Worm (Caenorhabditis elegans) whole organism, midembryonic: ENCODE measurements around the gene cyn-6.

ENCODE experiments used
- T22C8.4 ChIP-seq: fragments of 200-800 bp; sonication (Bioruptor generic); IDR thresholded peaks from 2 replicates; pipeline ENCODE4 v1.3.6; 2022; ENCODE audit warnings: missing genetic modification characterization, missing compliant biosample characterization
- cog-1 ChIP-seq: sonication (generic microtip); optimal IDR thresholded peaks from 2 replicates; lab custom pipeline; 2016; ENCODE audit warnings: missing genetic modification characterization, missing compliant biosample characterization
- flt-1 ChIP-seq: fragments of 200-800 bp; sonication (Bioruptor generic); IDR thresholded peaks from 2 replicates; pipeline ENCODE4 v1.3.6; 2022; ENCODE audit warnings: missing genetic modification characterization, missing compliant biosample characterization
- klf-2 ChIP-seq: fragments of 200-800 bp; sonication (Bioruptor generic); conservative IDR thresholded peaks from 2 replicates; pipeline ENCODE4 v1.3.6; 2022; ENCODE audit warnings: missing genetic modification reagents, missing genetic modification characterization, missing compliant biosample characterization
- med-1 ChIP-seq: sonication (generic microtip); optimal IDR thresholded peaks from 2 replicates; lab custom pipeline; 2017; ENCODE audit warnings: missing genetic modification characterization, mild to moderate bottlenecking, missing compliant biosample characterization, antibody characterized with exemption, missing genetic modification reagents; ENCODE audit not compliant: insufficient read depth
- ref-1 ChIP-seq: fragments of 200-800 bp; sonication (Bioruptor generic); conservative IDR thresholded peaks from 2 replicates; pipeline ENCODE4 v1.3.6; 2022; ENCODE audit warnings: missing genetic modification reagents, missing genetic modification characterization, missing compliant biosample characterization
- tab-1 ChIP-seq: fragments of 200-800 bp; sonication (Bioruptor generic); IDR thresholded peaks from 2 replicates; pipeline ENCODE4 v1.3.6; 2022; ENCODE audit warnings: missing genetic modification characterization, missing compliant biosample characterization
- ztf-23 ChIP-seq: fragments of 200-800 bp; sonication (Bioruptor generic); IDR thresholded peaks from 2 replicates; pipeline ENCODE4 v1.3.6; 2022; ENCODE audit warnings: missing genetic modification reagents, missing genetic modification characterization, missing compliant biosample characterization
- ztf-29 ChIP-seq: fragments of 200-800 bp; sonication (Bioruptor generic); IDR thresholded peaks from 2 replicates; pipeline ENCODE4 v1.3.6; 2022; ENCODE audit warnings: missing genetic modification reagents, missing genetic modification characterization, missing compliant biosample characterization

cyn-6 gene

DNA sequence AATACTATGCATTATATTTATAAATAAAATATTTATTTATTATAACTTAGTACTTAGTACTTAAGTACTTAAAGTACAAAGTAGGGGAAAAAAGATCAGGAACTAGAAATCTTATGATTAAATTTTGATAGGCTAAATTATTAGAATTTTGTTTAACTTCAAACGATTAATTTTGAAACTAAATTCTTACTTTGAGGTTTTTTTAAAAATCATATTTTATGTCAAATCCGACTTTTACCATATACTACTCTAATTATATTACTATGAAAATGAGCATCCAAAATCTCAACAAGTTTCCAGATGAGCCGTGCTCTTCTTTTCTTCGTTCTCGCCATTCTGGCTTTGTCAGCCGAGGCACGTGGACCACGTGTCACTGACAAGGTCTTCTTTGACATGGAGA, at the start of gene cyn-6:
TSS of gene cyn-6 (plus strand) at position 301 of the 400 bp plus-strand sequence.
- TF ChIP-seq ref-1 (GFP tag; lab: Robert Waterston, UW) = no peak
- no peak for TF ChIP-seq ztf-29 (GFP tag; lab: Robert Waterston, UW)
- no peak for TF ChIP-seq T22C8.4 (GFP tag; lab: Robert Waterston, UW)
- TF ChIP-seq med-1 (GFP tag; lab: Kevin White, UChicago) = no peak
- no peak for TF ChIP-seq tab-1 (GFP tag; lab: Robert Waterston, UW)
- TF ChIP-seq klf-2 = no peak
- TF ChIP-seq cog-1 (tag; lab: Kevin White, UChicago) = no peak
- no peak for TF ChIP-seq flt-1 (GFP tag; lab: Robert Waterston, UW)
- no peak for TF ChIP-seq ztf-23 (GFP tag; lab: Robert Waterston, UW)

DNA sequence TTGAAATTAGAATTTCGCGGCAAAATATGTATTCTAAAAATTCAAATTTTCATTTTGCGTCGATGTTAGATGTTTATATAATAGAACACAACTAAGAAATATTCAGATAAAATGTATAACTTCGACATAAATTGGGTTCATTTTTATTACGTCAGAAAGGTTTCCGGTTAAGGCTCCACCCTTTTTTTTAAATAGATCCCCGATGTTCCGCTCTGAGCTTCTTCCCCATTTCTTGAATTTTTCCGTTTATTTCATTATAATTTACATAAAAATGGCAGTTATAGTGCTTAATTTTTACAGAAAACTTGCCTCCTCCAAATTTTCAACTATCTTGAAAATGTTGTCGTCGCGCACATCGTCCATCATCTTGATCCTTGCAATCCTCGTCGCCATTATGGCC, 48.4 kb upstream of the cyn-6 start, which contains the start of gene flp-24:
TSS of gene flp-24 (plus strand) at position 301 of the 400 bp plus-strand sequence.
- no peak for TF ChIP-seq ref-1 (GFP tag; lab: Robert Waterston, UW)
- TF ChIP-seq ztf-23 (GFP tag; lab: Robert Waterston, UW) = no peak
- TF ChIP-seq tab-1 (GFP tag; lab: Robert Waterston, UW) = no peak
- no peak for TF ChIP-seq cog-1 (tag; lab: Kevin White, UChicago)
- no peak for TF ChIP-seq med-1 (GFP tag; lab: Kevin White, UChicago)
- no peak for TF ChIP-seq flt-1 (GFP tag; lab: Robert Waterston, UW)
- TF ChIP-seq klf-2 = no peak
- TF ChIP-seq ztf-29 (GFP tag; lab: Robert Waterston, UW) = no peak

DNA sequence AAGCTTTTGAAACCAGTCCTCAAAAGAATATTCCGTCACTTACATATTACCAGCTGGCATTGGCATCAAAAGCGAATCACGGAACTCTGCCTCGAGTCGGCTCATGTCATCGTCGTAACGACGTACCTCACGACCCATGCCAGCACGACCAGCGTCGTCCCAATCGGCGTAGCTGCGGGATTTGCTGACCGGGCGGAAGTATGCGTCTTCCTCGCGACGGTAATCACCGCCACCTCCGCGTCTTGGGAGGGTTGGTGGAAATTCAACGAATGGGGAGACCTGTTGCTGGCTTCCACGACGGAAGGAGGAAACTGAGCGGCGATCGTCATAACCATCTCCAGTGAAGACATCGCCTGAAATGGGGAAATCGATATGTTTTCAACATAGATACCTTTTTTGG, 45.1 kb upstream of the cyn-6 start:
- no peak for TF ChIP-seq klf-2
- TF ChIP-seq flt-1 (GFP tag; lab: Robert Waterston, UW) = no peak
- TF ChIP-seq tab-1 (GFP tag; lab: Robert Waterston, UW) = no peak
- TF ChIP-seq med-1 (GFP tag; lab: Kevin White, UChicago) = no peak
- no peak for TF ChIP-seq ztf-23 (GFP tag; lab: Robert Waterston, UW)
- TF ChIP-seq ztf-29 (GFP tag; lab: Robert Waterston, UW) = no peak
- no peak for TF ChIP-seq ref-1 (GFP tag; lab: Robert Waterston, UW)

DNA sequence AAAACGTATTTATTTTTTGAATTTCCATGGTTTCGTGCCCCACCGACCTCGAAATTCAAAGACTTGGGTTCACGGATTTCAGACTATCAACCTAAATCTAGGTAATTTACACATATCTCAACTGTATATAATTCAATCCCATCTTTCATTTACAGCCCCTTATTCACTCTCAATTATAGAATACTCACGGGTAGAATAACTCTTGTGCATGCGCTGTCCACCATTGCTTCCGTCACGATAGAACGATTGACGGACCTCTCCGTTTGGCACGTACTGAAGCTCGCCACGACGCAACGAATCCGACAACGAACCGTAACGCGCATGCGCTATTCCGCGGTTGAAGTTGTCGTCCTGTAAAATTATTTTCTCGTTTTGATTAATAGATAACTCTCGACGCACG, 44.5 kb upstream of the cyn-6 start:
- no peak for TF ChIP-seq ztf-23 (GFP tag; lab: Robert Waterston, UW)
- TF ChIP-seq klf-2 = no peak
- no peak for TF ChIP-seq flt-1 (GFP tag; lab: Robert Waterston, UW)
- TF ChIP-seq ztf-29 (GFP tag; lab: Robert Waterston, UW) = no peak
- TF ChIP-seq ref-1 (GFP tag; lab: Robert Waterston, UW) = no peak
- no peak for TF ChIP-seq T22C8.4 (GFP tag; lab: Robert Waterston, UW)
- no peak for TF ChIP-seq med-1 (GFP tag; lab: Kevin White, UChicago)
- TF ChIP-seq cog-1 (tag; lab: Kevin White, UChicago) = no peak
- no peak for TF ChIP-seq tab-1 (GFP tag; lab: Robert Waterston, UW)

DNA sequence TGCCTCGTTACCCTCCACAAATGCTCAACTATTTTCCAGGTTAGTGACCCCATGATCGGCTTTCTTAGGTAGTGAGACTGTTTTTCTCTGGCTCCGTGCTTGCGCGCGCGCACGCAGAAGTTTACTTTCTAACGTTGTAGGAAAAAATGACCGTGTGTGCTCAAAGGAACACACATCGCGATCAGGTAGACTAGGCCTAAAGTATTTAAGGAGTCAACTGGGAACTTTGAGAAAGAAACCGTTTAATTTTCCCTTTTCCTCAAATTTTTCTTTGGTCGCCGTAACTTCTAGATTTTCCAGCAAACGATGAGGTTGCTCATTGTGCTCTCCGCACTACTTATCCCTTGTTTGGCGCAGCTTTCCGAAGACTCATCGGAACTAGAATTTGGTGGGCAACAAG, 32.8 kb upstream of the cyn-6 start, which contains the start of gene idpp-1:
TSS of gene idpp-1 (plus strand) at position 301 of the 400 bp plus-strand sequence.
- TF ChIP-seq klf-2 = no peak
- TF ChIP-seq tab-1 (GFP tag; lab: Robert Waterston, UW) = no peak
- TF ChIP-seq ref-1 (GFP tag; lab: Robert Waterston, UW) = no peak
- TF ChIP-seq cog-1 (tag; lab: Kevin White, UChicago) = no peak
- TF ChIP-seq flt-1 (GFP tag; lab: Robert Waterston, UW) = no peak
- no peak for TF ChIP-seq T22C8.4 (GFP tag; lab: Robert Waterston, UW)
- no peak for TF ChIP-seq med-1 (GFP tag; lab: Kevin White, UChicago)
- TF ChIP-seq ztf-29 (GFP tag; lab: Robert Waterston, UW) = no peak
- no peak for TF ChIP-seq ztf-23 (GFP tag; lab: Robert Waterston, UW)

DNA sequence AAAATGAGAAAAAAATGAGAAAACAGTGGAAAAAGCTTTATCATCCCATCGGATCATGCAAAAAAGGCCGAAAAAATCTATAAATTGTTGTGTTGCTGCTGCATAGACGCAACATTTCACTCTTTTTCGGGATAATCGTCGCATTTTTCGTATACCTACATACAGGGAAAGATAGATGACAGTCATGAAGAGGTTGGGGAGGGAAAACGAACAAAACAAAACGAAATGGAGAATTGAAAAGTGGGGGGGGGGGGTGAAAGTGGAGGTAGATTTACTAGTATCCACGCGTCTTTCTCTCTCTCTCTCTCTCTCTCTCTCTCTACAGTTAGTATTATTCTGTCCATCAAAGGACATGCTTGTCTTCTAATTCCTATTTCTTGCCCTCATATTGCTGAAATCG, 28.8 kb upstream of the cyn-6 start:
- TF ChIP-seq tab-1 (GFP tag; lab: Robert Waterston, UW) = no peak
- TF ChIP-seq flt-1 (GFP tag; lab: Robert Waterston, UW) = no peak
- no peak for TF ChIP-seq ztf-29 (GFP tag; lab: Robert Waterston, UW)
- TF ChIP-seq ref-1 (GFP tag; lab: Robert Waterston, UW) = no peak
- no peak for TF ChIP-seq med-1 (GFP tag; lab: Kevin White, UChicago)
- no peak for TF ChIP-seq cog-1 (tag; lab: Kevin White, UChicago)
- TF ChIP-seq klf-2 = no peak
- no peak for TF ChIP-seq T22C8.4 (GFP tag; lab: Robert Waterston, UW)
- no peak for TF ChIP-seq ztf-23 (GFP tag; lab: Robert Waterston, UW)

DNA sequence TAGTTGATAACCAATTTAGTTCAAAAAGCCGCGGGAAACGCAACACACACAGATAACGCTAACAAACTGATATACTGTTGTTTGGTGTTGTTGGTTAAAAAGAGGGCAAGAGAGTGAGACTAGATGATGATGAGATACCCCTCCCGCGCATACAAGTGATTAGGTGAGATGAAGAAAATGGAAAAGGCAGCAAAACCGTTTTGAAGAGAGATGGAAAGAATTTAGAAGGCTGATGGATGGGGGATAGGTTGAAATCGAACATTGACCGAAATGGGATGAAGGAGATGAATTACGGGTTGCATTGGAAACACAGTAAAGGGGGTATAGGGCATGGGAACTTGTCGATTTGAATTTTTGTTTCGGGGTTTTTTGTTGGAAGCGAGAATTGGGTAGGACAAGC, 24.4 kb upstream of the cyn-6 start:
- TF ChIP-seq ref-1 (GFP tag; lab: Robert Waterston, UW) (no peak), ztf-23 (GFP tag; lab: Robert Waterston, UW) (no peak), klf-2 (no peak), flt-1 (GFP tag; lab: Robert Waterston, UW) (no peak), tab-1 (GFP tag; lab: Robert Waterston, UW) (no peak), ztf-29 (GFP tag; lab: Robert Waterston, UW) (no peak), med-1 (GFP tag; lab: Kevin White, UChicago) (no peak), T22C8.4 (GFP tag; lab: Robert Waterston, UW) (no peak), cog-1 (tag; lab: Kevin White, UChicago) (no peak)

DNA sequence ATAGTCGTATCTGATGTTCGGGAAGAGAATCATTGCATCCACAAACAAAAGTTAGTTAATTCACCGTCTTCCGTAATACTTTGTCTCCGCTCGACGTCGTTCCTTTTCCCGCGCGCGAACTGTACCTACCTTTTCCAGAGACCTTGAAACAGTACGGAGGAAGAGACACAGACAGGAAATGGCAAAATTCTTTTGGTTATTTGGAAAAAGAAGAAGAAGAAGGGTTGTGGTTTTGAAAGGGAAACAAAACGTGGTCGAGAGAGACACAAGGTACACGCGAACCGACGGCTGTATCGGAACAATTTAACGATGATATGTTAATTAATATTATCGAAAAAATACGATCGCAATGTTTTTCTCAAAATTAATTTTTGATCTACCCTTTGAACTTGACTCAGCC, 23.2 kb upstream of the cyn-6 start:
- TF ChIP-seq T22C8.4 (GFP tag; lab: Robert Waterston, UW) = no peak
- no peak for TF ChIP-seq tab-1 (GFP tag; lab: Robert Waterston, UW)
- TF ChIP-seq med-1 (GFP tag; lab: Kevin White, UChicago) = no peak
- TF ChIP-seq cog-1 (tag; lab: Kevin White, UChicago) = no peak
- TF ChIP-seq ztf-29 (GFP tag; lab: Robert Waterston, UW) = no peak
- TF ChIP-seq klf-2 = no peak
- TF ChIP-seq flt-1 (GFP tag; lab: Robert Waterston, UW) = no peak
- no peak for TF ChIP-seq ref-1 (GFP tag; lab: Robert Waterston, UW)
- no peak for TF ChIP-seq ztf-23 (GFP tag; lab: Robert Waterston, UW)

DNA sequence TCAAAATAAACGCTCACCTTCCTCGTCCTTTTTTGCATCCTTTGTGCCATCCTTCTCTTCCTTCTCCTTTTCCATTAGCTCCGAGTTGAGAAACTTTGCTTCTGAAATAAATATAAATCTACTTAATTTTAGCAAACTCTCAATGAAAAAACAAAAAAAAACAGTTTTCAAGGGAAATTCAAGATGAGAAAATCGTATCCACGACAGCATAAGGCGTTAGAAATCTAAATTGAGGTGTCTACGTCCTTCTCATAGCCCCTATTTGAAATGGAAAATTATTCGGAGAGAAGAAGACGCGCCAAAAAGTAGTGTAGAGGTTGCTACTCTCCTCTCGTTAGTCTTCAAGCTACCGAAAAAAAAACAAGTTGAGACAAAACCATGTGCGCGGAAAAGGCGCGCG, 20.9 kb upstream of the cyn-6 start, which contains the start of gene pat-12:
TSS of gene pat-12 (minus strand) at position 101 of the 400 bp plus-strand sequence.
- TF ChIP-seq flt-1 (GFP tag; lab: Robert Waterston, UW) (no peak), tab-1 (GFP tag; lab: Robert Waterston, UW) (no peak), ref-1 (GFP tag; lab: Robert Waterston, UW) (no peak), ztf-29 (GFP tag; lab: Robert Waterston, UW) (no peak), klf-2 (no peak)
